Fruit fly (Drosophila melanogaster) whole organism, pupa: ENCODE measurements around the gene CG12984.

Experiments
- CG12605 ChIP-seq: fragments of 200-800 bp; sonication (Bioruptor generic); IDR thresholded peaks from 2 replicates; pipeline ENCODE4 v1.3.6; 2022; ENCODE audit warnings: missing biosample characterization, missing genetic modification characterization
- CG13204 ChIP-seq: fragments of 200-800 bp; sonication (Bioruptor generic); optimal IDR thresholded peaks from 2 replicates; lab custom pipeline; 2018; ENCODE audit warnings: missing biosample characterization, mild to moderate bottlenecking, missing genetic modification characterization, moderate library complexity
- CG14655 ChIP-seq: fragments of 200-800 bp; sonication (Bioruptor generic); optimal IDR thresholded peaks from 3 replicates; lab custom pipeline; 2017; ENCODE audit warnings: mild to moderate bottlenecking, missing biosample characterization, missing genetic modification reagents, missing genetic modification characterization
- CG15710 ChIP-seq: fragments of 200-800 bp; sonication (Bioruptor generic); optimal IDR thresholded peaks from 2 replicates; lab custom pipeline; 2018; ENCODE audit warnings: missing biosample characterization, mild to moderate bottlenecking, missing genetic modification characterization, moderate library complexity
- CG34367 ChIP-seq: fragments of 200-800 bp; sonication (Bioruptor generic); optimal IDR thresholded peaks from 2 replicates; lab custom pipeline; 2018; ENCODE audit warnings: missing biosample characterization, mild to moderate bottlenecking, missing genetic modification characterization
- CG4496 ChIP-seq: fragments of 200-800 bp; sonication (Bioruptor generic); IDR thresholded peaks from 3 replicates; pipeline ENCODE4 v1.3.6; 2022; ENCODE audit warnings: missing biosample characterization, missing genetic modification characterization
- CG8159 ChIP-seq: fragments of 200-800 bp; sonication (Bioruptor generic); optimal IDR thresholded peaks from 3 replicates; lab custom pipeline; 2018; ENCODE audit warnings: missing biosample characterization, mild to moderate bottlenecking, missing genetic modification characterization, moderate library complexity
- CG8301 ChIP-seq: fragments of 200-800 bp; sonication (Bioruptor generic); optimal IDR thresholded peaks from 2 replicates; lab custom pipeline; 2018; ENCODE audit warnings: missing biosample characterization, mild to moderate bottlenecking, missing genetic modification characterization
- Pif1B ChIP-seq: fragments of 200-800 bp; sonication (Bioruptor generic); optimal IDR thresholded peaks from 3 replicates; lab custom pipeline; 2016; ENCODE audit warnings: missing biosample characterization, missing genetic modification characterization
- fd96Ca ChIP-seq: fragments of 200-800 bp; sonication (Bioruptor generic); IDR thresholded peaks from 3 replicates; pipeline ENCODE4 v1.3.6; 2022; ENCODE audit warnings: missing biosample characterization, missing genetic modification characterization
- rn ChIP-seq: fragments of 200-800 bp; sonication (Bioruptor generic); IDR thresholded peaks from 2 replicates; pipeline ENCODE4 v1.3.6; 2022; ENCODE audit warnings: missing biosample characterization, missing genetic modification characterization

- TF ChIP-seq rn (GFP tag; lab: Robert Waterston, UW): no peak
- peak; percentile 83 for TF ChIP-seq CG8159
- peak; percentile 71 for TF ChIP-seq CG15710
- peak; percentile 48 for TF ChIP-seq Pif1B (GFP tag; lab: Kevin White, UChicago)
- no peak for TF ChIP-seq fd96Ca
- TF ChIP-seq CG12605: no peak
- peak; percentile 67 for TF ChIP-seq CG34367 (tag; lab: Kevin White, UChicago)
- TF ChIP-seq CG8301 (tag; lab: Kevin White, UChicago): no peak
- no peak for TF ChIP-seq CG13204
- no peak for TF ChIP-seq CG14655 (GFP tag; lab: Kevin White, UChicago)
- TF ChIP-seq CG4496 (GFP tag; lab: Robert Waterston, UW): no peak
Observed at dm6 chr3L:20990231-20990630, 1.2 kb upstream of the CG12984 start.
